Worm (Caenorhabditis elegans) whole organism, L4/young adult: ENCODE results near the gene F18H3.4.

Experiments
- dao-5 ChIP-seq: sonication (generic microtip); optimal IDR thresholded peaks from 2 replicates; lab custom pipeline; 2016; ENCODE audit warnings: missing genotype, missing genetic modification characterization, moderate library complexity, missing compliant biosample characterization
- him-1 ChIP-seq: sonication (generic microtip); optimal IDR thresholded peaks from 2 replicates; lab custom pipeline; 2016; ENCODE audit warnings: missing genotype, missing genetic modification reagents, missing genetic modification characterization, missing compliant biosample characterization

- TF ChIP-seq him-1 (tag; lab: Kevin White, UChicago) (no peak), dao-5 (no peak)
Measured at ce11 chrX:13510234-13510837, 18.6 kb upstream of the F18H3.4 start.
